Fruit fly (Drosophila melanogaster): Measurements from ENCODE around the gene RPA2.
A peak's percentile ranks its signal among the peaks of the same experiment; 100 is the strongest.

The RPA2 gene

DNA sequence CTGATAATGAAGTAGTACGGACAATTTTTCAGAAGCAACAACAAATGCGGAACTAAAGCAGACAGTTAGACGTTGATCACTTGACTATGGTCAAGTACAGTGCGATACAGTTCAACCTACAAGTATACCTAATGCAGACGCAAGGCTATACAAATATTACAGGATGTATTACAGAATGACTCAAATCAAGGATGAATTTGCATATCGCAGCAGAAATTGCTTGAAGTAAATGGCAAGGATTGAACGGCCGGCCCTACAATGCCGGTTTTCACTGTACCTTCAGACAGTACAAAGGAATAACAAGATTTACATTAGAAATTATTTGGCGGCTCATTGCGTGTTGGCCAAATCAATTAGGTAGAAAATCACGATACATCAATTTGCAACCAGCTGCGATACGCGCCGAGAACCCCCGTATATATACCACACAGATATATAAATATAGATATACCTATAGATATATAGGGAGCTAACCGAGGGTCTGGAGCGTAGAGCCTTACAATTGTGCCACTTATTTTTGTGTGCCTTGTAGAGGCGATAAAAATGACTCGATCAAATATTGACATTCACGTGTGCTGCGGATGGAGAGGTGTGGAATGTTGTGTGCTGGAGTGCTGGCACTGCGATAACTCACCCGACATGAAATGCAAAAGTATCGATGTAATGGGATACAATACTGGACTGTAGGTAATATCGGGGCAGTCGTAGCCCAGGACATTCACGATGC, 44.4 kb downstream of the RPA2 start (continued):
- TF ChIP-seq Dip2 (GFP tag; IDR thresholded peaks at IDR 0.05) (no peak), CG4707 (GFP tag; optimal IDR thresholded peaks at IDR 0.05) (no peak), Doc3 (GFP tag; IDR thresholded peaks at IDR 0.05; ENCODE audit: partially characterized antibody) (no peak), CG10654 (GFP tag; optimal IDR thresholded peaks at IDR 0.05) (peak; percentile 29), CG11247 (GFP tag; IDR thresholded peaks at IDR 0.05) (peak; percentile 48), nom (GFP tag; optimal IDR thresholded peaks at IDR 0.05) (peak; percentile 18), CkIIα-i1 (GFP tag; IDR thresholded peaks at IDR 0.05) (no peak), CG9437 (GFP tag; optimal IDR thresholded peaks at IDR 0.05) (no peak), CG5180 (GFP tag; optimal IDR thresholded peaks at IDR 0.05) (peak; percentile 19), CG2875 (GFP tag; optimal IDR thresholded peaks at IDR 0.05) (no peak), slou (GFP tag; optimal IDR thresholded peaks at IDR 0.05) (no peak), CG32767 (GFP tag; IDR thresholded peaks at IDR 0.05) (no peak), HmgZ (tag; optimal IDR thresholded peaks at IDR 0.05) (no peak), stc (GFP tag; IDR thresholded peaks at IDR 0.05) (no peak; the same call in 1 of the 2 replicates), en (GFP tag; optimal IDR thresholded peaks at IDR 0.05) (no peak), CG6689 (GFP tag; IDR thresholded peaks at IDR 0.05) (no peak; the same call in 1 of the 2 replicates), repo (GFP tag; optimal IDR thresholded peaks at IDR 0.05) (peak; percentile 27), CG10431 (GFP tag; optimal IDR thresholded peaks at IDR 0.05) (peak; percentile 25), CG11093 (GFP tag; IDR thresholded peaks at IDR 0.05) (peak; percentile 45; the same call in 1 of the 3 replicates), pho (GFP tag; optimal IDR thresholded peaks at IDR 0.05) (peak; percentile 70), Oaz (GFP tag; IDR thresholded peaks at IDR 0.05) (no peak), CG11456 (GFP tag; IDR thresholded peaks at IDR 0.05) (no peak; the same call in 2 of the 3 replicates), CG12744 (GFP tag; optimal IDR thresholded peaks at IDR 0.05) (no peak), Hmr (GFP tag; optimal IDR thresholded peaks at IDR 0.05) (peak; percentile 73), CG8478 (optimal IDR thresholded peaks at IDR 0.05) (no peak), CG4820 (GFP tag; optimal IDR thresholded peaks at IDR 0.05) (peak; percentile 26), CG11398 (GFP tag; optimal IDR thresholded peaks at IDR 0.05) (no peak), CG7357 (GFP tag; IDR thresholded peaks at IDR 0.05) (peak; percentile 60; the same call in 2 of the 3 replicates), jumu (GFP tag; optimal IDR thresholded peaks at IDR 0.05) (peak; percentile 55), cato (GFP tag; optimal IDR thresholded peaks at IDR 0.05; ENCODE audit: borderline replicate concordance) (no peak), Camta (GFP tag; optimal IDR thresholded peaks at IDR 0.05) (no peak), peb (GFP tag; IDR thresholded peaks at IDR 0.05) (no peak), CG33557 (GFP tag; optimal IDR thresholded peaks at IDR 0.05) (no peak), sug (tag; optimal IDR thresholded peaks at IDR 0.05) (no peak), croc (GFP tag; conservative IDR thresholded peaks at IDR 0.05) (no peak), chm (GFP tag; IDR thresholded peaks at IDR 0.05) (no peak), Lhr (GFP tag; optimal IDR thresholded peaks at IDR 0.05) (no peak), wor (GFP tag; IDR thresholded peaks at IDR 0.05) (no peak; the same call in 1 of the 2 replicates), fd102C (GFP tag; optimal IDR thresholded peaks at IDR 0.05) (no peak), Hr3 (GFP tag; optimal IDR thresholded peaks at IDR 0.05) (peak; percentile 25), NC2β (GFP tag; optimal IDR thresholded peaks at IDR 0.05) (no peak), CG13296 (GFP tag; optimal IDR thresholded peaks at IDR 0.05) (peak; percentile 35), al (GFP tag; IDR thresholded peaks at IDR 0.05) (peak; percentile 52), CG16813 (GFP tag; IDR thresholded peaks at IDR 0.05; ENCODE audit: partially characterized antibody) (no peak), CG4282 (GFP tag; optimal IDR thresholded peaks at IDR 0.05) (no peak), Jarid2 (GFP tag; optimal IDR thresholded peaks at IDR 0.05) (no peak), tup (GFP tag; optimal IDR thresholded peaks at IDR 0.05) (peak; percentile 3), dpn (GFP tag; optimal IDR thresholded peaks at IDR 0.05) (peak; percentile 50 to 59), CG10321 (GFP tag; IDR thresholded peaks at IDR 0.05) (no peak), cg (GFP tag; optimal IDR thresholded peaks at IDR 0.05) (no peak)
